Worm (Caenorhabditis elegans) whole organism, late embryonic: ENCODE results near the gene srd-41.
"Not testable (repeated sequence)": the region's sequence is repeated elsewhere in the genome, so short reads cannot be mapped to it uniquely, and the experiment has no call there.

Source experiments
- K02D7.2 ChIP-seq: sonication (generic microtip); optimal IDR thresholded peaks from 2 replicates; lab custom pipeline; 2017; ENCODE audit warnings: mild to moderate bottlenecking, missing genetic modification characterization, missing compliant biosample characterization
- K09A11.1 ChIP-seq: sonication (generic microtip); optimal IDR thresholded peaks from 2 replicates; lab custom pipeline; 2017; ENCODE audit warnings: antibody characterized with exemption, mild to moderate bottlenecking, missing genetic modification characterization, missing compliant biosample characterization; ENCODE audit not compliant: insufficient read depth
- Y22D7AL.16 ChIP-seq: sonication (generic microtip); optimal IDR thresholded peaks from 2 replicates; lab custom pipeline; 2016; ENCODE audit warnings: missing genetic modification characterization, missing compliant biosample characterization
- ahr-1 ChIP-seq: sonication (generic microtip); optimal IDR thresholded peaks from 2 replicates; lab custom pipeline; 2016; ENCODE audit warnings: missing genetic modification characterization, missing compliant biosample characterization
- ama-1 ChIP-seq: fragments of 150-350 bp; optimal IDR thresholded peaks from 2 replicates; lab custom pipeline; 2014
- ceh-19 ChIP-seq: fragments of 200-800 bp; sonication (Bioruptor generic); optimal IDR thresholded peaks from 2 replicates; lab custom pipeline; 2018; ENCODE audit warnings: mild to moderate bottlenecking, missing genetic modification characterization, missing compliant biosample characterization
- ceh-2 ChIP-seq: sonication (generic microtip); optimal IDR thresholded peaks from 2 replicates; lab custom pipeline; 2016; ENCODE audit warnings: missing genotype, missing genetic modification characterization, missing compliant biosample characterization
- ceh-22 ChIP-seq: sonication (generic microtip); optimal IDR thresholded peaks from 2 replicates; lab custom pipeline; 2017; ENCODE audit warnings: missing biosample characterization, missing genetic modification characterization
- ceh-30 ChIP-seq: fragments of 150-350 bp; optimal IDR thresholded peaks from 2 replicates; lab custom pipeline; 2014; ENCODE audit warnings: missing biosample characterization, missing genetic modification characterization
- ceh-31 ChIP-seq: sonication (generic microtip); optimal IDR thresholded peaks from 2 replicates; lab custom pipeline; 2016; ENCODE audit warnings: missing genetic modification characterization, missing compliant biosample characterization
- ceh-34 ChIP-seq: sonication (generic microtip); optimal IDR thresholded peaks from 2 replicates; lab custom pipeline; 2016; ENCODE audit warnings: mild to moderate bottlenecking, missing genetic modification characterization, missing compliant biosample characterization
- ceh-6 ChIP-seq: fragments of 200-800 bp; sonication (Bioruptor generic); optimal IDR thresholded peaks from 2 replicates; lab custom pipeline; 2018; ENCODE audit warnings: mild to moderate bottlenecking, missing genetic modification characterization, missing compliant biosample characterization
- ceh-9 ChIP-seq: sonication (generic microtip); optimal IDR thresholded peaks from 2 replicates; lab custom pipeline; 2016; ENCODE audit warnings: mild to moderate bottlenecking, missing genetic modification characterization, inconsistent platforms, missing compliant biosample characterization
- dve-1 ChIP-seq: sonication (generic microtip); optimal IDR thresholded peaks from 2 replicates; lab custom pipeline; 2017; ENCODE audit warnings: antibody characterized with exemption, mild to moderate bottlenecking, missing genetic modification characterization, missing compliant biosample characterization
- elt-4 ChIP-seq: sonication (generic microtip); optimal IDR thresholded peaks from 2 replicates; lab custom pipeline; 2016; ENCODE audit warnings: missing genetic modification characterization, missing compliant biosample characterization
- ets-4 ChIP-seq: sonication (generic microtip); optimal IDR thresholded peaks from 2 replicates; lab custom pipeline; 2016; ENCODE audit warnings: missing genetic modification characterization, missing compliant biosample characterization
- eyg-1 ChIP-seq: sonication (generic microtip); optimal IDR thresholded peaks from 2 replicates; lab custom pipeline; 2016; ENCODE audit warnings: missing genotype, missing genetic modification characterization, missing compliant biosample characterization
- fax-1 ChIP-seq: sonication (generic microtip); optimal IDR thresholded peaks from 2 replicates; lab custom pipeline; 2016; ENCODE audit warnings: missing genotype, missing genetic modification characterization, missing compliant biosample characterization
- fkh-6 ChIP-seq: sonication (generic microtip); optimal IDR thresholded peaks from 2 replicates; lab custom pipeline; 2016; ENCODE audit warnings: missing genetic modification characterization, missing compliant biosample characterization
- hlh-30 ChIP-seq: sonication (generic microtip); optimal IDR thresholded peaks from 2 replicates; lab custom pipeline; 2017; ENCODE audit warnings: antibody characterized with exemption, missing genetic modification characterization, missing compliant biosample characterization; ENCODE audit not compliant: insufficient read depth
- lim-6 ChIP-seq: sonication (generic microtip); optimal IDR thresholded peaks from 2 replicates; lab custom pipeline; 2016; ENCODE audit warnings: missing genetic modification characterization, missing compliant biosample characterization
- lin-11 ChIP-seq: fragments of 200-800 bp; sonication (Bioruptor generic); optimal IDR thresholded peaks from 2 replicates; lab custom pipeline; 2018; ENCODE audit warnings: mild to moderate bottlenecking, missing genetic modification characterization, missing compliant biosample characterization
- mec-3 ChIP-seq: sonication (generic microtip); optimal IDR thresholded peaks from 2 replicates; lab custom pipeline; 2016; ENCODE audit warnings: borderline replicate concordance, missing genetic modification characterization, missing compliant biosample characterization
- nfya-1 ChIP-seq: sonication (generic microtip); optimal IDR thresholded peaks from 2 replicates; lab custom pipeline; 2017; ENCODE audit warnings: missing genetic modification characterization, mild to moderate bottlenecking, missing compliant biosample characterization, antibody characterized with exemption, moderate library complexity
- nhr-11 ChIP-seq: fragments of 150-350 bp; optimal IDR thresholded peaks from 2 replicates; lab custom pipeline; 2014; ENCODE audit warnings: missing biosample characterization, missing genetic modification characterization
- nhr-232 ChIP-seq: sonication (generic microtip); optimal IDR thresholded peaks from 2 replicates; lab custom pipeline; 2016; ENCODE audit warnings: missing genetic modification characterization, missing compliant biosample characterization
- pat-9 ChIP-seq: fragments of 200-800 bp; sonication (Bioruptor generic); optimal IDR thresholded peaks from 2 replicates; lab custom pipeline; 2018; ENCODE audit warnings: mild to moderate bottlenecking, missing genetic modification characterization, moderate library complexity, missing compliant biosample characterization
- pros-1 ChIP-seq: fragments of 150-350 bp; optimal IDR thresholded peaks from 2 replicates; lab custom pipeline; 2014; ENCODE audit warnings: missing biosample characterization, missing genetic modification reagents, missing genetic modification characterization
- ref-2 ChIP-seq: sonication (generic microtip); optimal IDR thresholded peaks from 2 replicates; lab custom pipeline; 2016; ENCODE audit warnings: missing genetic modification characterization, missing compliant biosample characterization
- rnt-1 ChIP-seq: sonication (generic microtip); optimal IDR thresholded peaks from 2 replicates; lab custom pipeline; 2016; ENCODE audit warnings: missing genetic modification characterization, missing compliant biosample characterization
- sdc-2 ChIP-seq: sonication (generic microtip); optimal IDR thresholded peaks from 2 replicates; lab custom pipeline; 2016; ENCODE audit warnings: missing genotype, missing genetic modification characterization, missing compliant biosample characterization
- sox-2 ChIP-seq: fragments of 200-800 bp; sonication (Bioruptor generic); IDR thresholded peaks from 2 replicates; pipeline ENCODE4 v1.3.6; 2022; ENCODE audit warnings: missing genetic modification reagents, missing genetic modification characterization, missing compliant biosample characterization
- syd-9 ChIP-seq: sonication (generic microtip); optimal IDR thresholded peaks from 2 replicates; lab custom pipeline; 2016; ENCODE audit warnings: mild to moderate bottlenecking, missing genetic modification characterization, moderate library complexity, missing compliant biosample characterization
- tbx-2 ChIP-seq: sonication (generic microtip); optimal IDR thresholded peaks from 2 replicates; lab custom pipeline; 2016; ENCODE audit warnings: missing genetic modification characterization, missing compliant biosample characterization
- ttx-3 ChIP-seq: sonication (generic microtip); optimal IDR thresholded peaks from 2 replicates; lab custom pipeline; 2016; ENCODE audit warnings: missing genetic modification reagents, missing genetic modification characterization, missing compliant biosample characterization
- unc-55 ChIP-seq: sonication (generic microtip); optimal IDR thresholded peaks from 2 replicates; lab custom pipeline; 2017; ENCODE audit warnings: missing biosample characterization, missing genetic modification reagents, missing genetic modification characterization
- unc-86 ChIP-seq: sonication (generic microtip); optimal IDR thresholded peaks from 2 replicates; lab custom pipeline; 2016; ENCODE audit warnings: missing genetic modification characterization, missing compliant biosample characterization
- ztf-16 ChIP-seq: sonication (generic microtip); optimal IDR thresholded peaks from 2 replicates; lab custom pipeline; 2017; ENCODE audit warnings: missing genetic modification characterization, missing compliant biosample characterization

The srd-41 gene

ce11 chrX:12298324-12298723 is 28.2 kb upstream of the srd-41 start, which contains the start of gene W06D11.3:
TSS of gene W06D11.3 (plus strand) at chrX:12298683.
- TF ChIP-seq pros-1 (tag; lab: Kevin White, UChicago) (no peak), ahr-1 (tag; lab: Kevin White, UChicago) (no peak), unc-86 (tag; lab: Kevin White, UChicago) (no peak), ceh-30 (no peak), syd-9 (no peak), ceh-6 (GFP tag; lab: Kevin White, UChicago) (no peak), elt-4 (tag; lab: Kevin White, UChicago) (no peak), ama-1 (no peak), pat-9 (no peak), Y22D7AL.16 (tag; lab: Kevin White, UChicago) (no peak), lim-6 (tag; lab: Kevin White, UChicago) (no peak), ztf-16 (tag; lab: Kevin White, UChicago) (no peak), ceh-31 (no peak), ceh-22 (tag; lab: Kevin White, UChicago) (no peak), nhr-232 (tag; lab: Kevin White, UChicago) (no peak), K09A11.1 (tag; lab: Kevin White, UChicago) (no peak), nfya-1 (tag; lab: Kevin White, UChicago) (no peak)

- TF ChIP-seq fax-1 (tag; lab: Kevin White, UChicago) (no peak), sdc-2 (tag; lab: Kevin White, UChicago) (no peak), hlh-30 (tag; lab: Kevin White, UChicago) (no peak), ceh-2 (tag; lab: Kevin White, UChicago) (no peak), tbx-2 (no peak), rnt-1 (tag; lab: Kevin White, UChicago) (no peak), ahr-1 (tag; lab: Kevin White, UChicago) (no peak), sox-2 (GFP tag; lab: Robert Waterston, UW) (no peak), ceh-31 (no peak), fkh-6 (tag; lab: Kevin White, UChicago) (no peak), unc-86 (tag; lab: Kevin White, UChicago) (no peak), ceh-9 (tag; lab: Kevin White, UChicago) (no peak), unc-55 (GFP tag; lab: Kevin White, UChicago) (no peak), ref-2 (no peak), elt-4 (tag; lab: Kevin White, UChicago) (no peak), mec-3 (tag; lab: Kevin White, UChicago) (no peak), ceh-34 (no peak)
These were observed 26.7 kb upstream of the srd-41 start, which contains the start of gene W06D11.5 for ce11 chrX:12299834-12300233. TSS of gene W06D11.5 (plus strand) at chrX:12300134.

- TF ChIP-seq hlh-30, fkh-6, ets-4 (tag; lab: Kevin White, UChicago): not testable (repeated sequence)
- TF ChIP-seq, all 69 proteins: peak for 0; not testable (repeated sequence) for 69
These were observed 23.8 kb upstream of the srd-41 start, which contains the start of gene dot-1.3 for ce11 chrX:12302755-12303154. TSS of gene dot-1.3 (minus strand) at chrX:12302855.

ce11 chrX:12304231-12304630 is 22.3 kb upstream of the srd-41 start:
- no peak for TF ChIP-seq ama-1
- TF ChIP-seq ceh-19 (GFP tag; lab: Kevin White, UChicago): no peak
- TF ChIP-seq lin-11 (tag; lab: Kevin White, UChicago): no peak
- TF ChIP-seq K02D7.2 (tag; lab: Kevin White, UChicago): no peak
- no peak for TF ChIP-seq syd-9
- TF ChIP-seq ztf-16 (tag; lab: Kevin White, UChicago): no peak
- TF ChIP-seq dve-1: no peak
- TF ChIP-seq ttx-3 (tag; lab: Kevin White, UChicago): no peak
- no peak for TF ChIP-seq unc-55 (GFP tag; lab: Kevin White, UChicago)
- no peak for TF ChIP-seq eyg-1
- TF ChIP-seq nhr-11: no peak
